Worm (Caenorhabditis elegans) whole organism, young adult: ENCODE measurements around the gene flp-15.

ENCODE experiments used
- B0336.3 ChIP-seq: fragments of 200-800 bp; sonication (Bioruptor generic); IDR thresholded peaks from 2 replicates; pipeline ENCODE4 v1.3.6; 2022; ENCODE audit warnings: missing genetic modification characterization, missing compliant biosample characterization
- attf-3 ChIP-seq: fragments of 200-800 bp; sonication (Bioruptor generic); conservative IDR thresholded peaks from 2 replicates; pipeline ENCODE4 v1.3.6; 2022; ENCODE audit warnings: missing genetic modification reagents, missing genetic modification characterization, missing compliant biosample characterization
- ceh-100 ChIP-seq: fragments of 200-800 bp; sonication (Bioruptor generic); IDR thresholded peaks from 2 replicates; pipeline ENCODE4 v1.3.6; 2022; ENCODE audit warnings: missing genetic modification reagents, missing genetic modification characterization, missing compliant biosample characterization
- egl-18 ChIP-seq: fragments of 200-800 bp; sonication (Bioruptor generic); IDR thresholded peaks from 2 replicates; pipeline ENCODE4 v1.3.6; 2022; ENCODE audit warnings: missing genetic modification reagents, missing genetic modification characterization, missing compliant biosample characterization
- ekl-4 ChIP-seq: fragments of 200-800 bp; sonication (Bioruptor generic); IDR thresholded peaks from 2 replicates; pipeline ENCODE4 v1.3.6; 2022; ENCODE audit warnings: missing genetic modification reagents, missing genetic modification characterization, missing compliant biosample characterization
- hsf-1 ChIP-seq: fragments of 200-800 bp; sonication (Bioruptor generic); IDR thresholded peaks from 2 replicates; pipeline ENCODE4 v1.3.6; 2022; ENCODE audit warnings: missing genetic modification reagents, missing genetic modification characterization, missing compliant biosample characterization
- nfya-1 ChIP-seq: sonication (generic microtip); optimal IDR thresholded peaks from 2 replicates; lab custom pipeline; 2017; ENCODE audit warnings: antibody characterized with exemption, missing compliant biosample characterization, missing genetic modification characterization, borderline replicate concordance; ENCODE audit not compliant: insufficient read depth
- pbrm-1 ChIP-seq: fragments of 200-800 bp; sonication (Bioruptor generic); IDR thresholded peaks from 2 replicates; pipeline ENCODE4 v1.3.6; 2022; ENCODE audit warnings: missing genetic modification reagents, missing genetic modification characterization, missing compliant biosample characterization
- pha-4 ChIP-seq: fragments of 150-350 bp; sonication (generic microtip); optimal IDR thresholded peaks from 2 replicates; lab custom pipeline; 2014; ENCODE audit warnings: missing biosample characterization, missing genetic modification reagents, missing genetic modification characterization
- sea-2 ChIP-seq: fragments of 200-800 bp; sonication (Bioruptor generic); IDR thresholded peaks from 2 replicates; pipeline ENCODE4 v1.3.6; 2022; ENCODE audit warnings: missing genetic modification characterization, missing compliant biosample characterization
- unc-62 ChIP-seq: fragments of 150-350 bp; optimal IDR thresholded peaks from 2 replicates; lab custom pipeline; 2014; ENCODE audit warnings: missing biosample characterization, missing genetic modification reagents, missing genetic modification characterization
- zfh-2 ChIP-seq: fragments of 200-800 bp; sonication (Bioruptor generic); conservative IDR thresholded peaks from 2 replicates; pipeline ENCODE4 v1.3.6; 2022; ENCODE audit warnings: missing genetic modification reagents, missing genetic modification characterization, missing compliant biosample characterization

DNA sequence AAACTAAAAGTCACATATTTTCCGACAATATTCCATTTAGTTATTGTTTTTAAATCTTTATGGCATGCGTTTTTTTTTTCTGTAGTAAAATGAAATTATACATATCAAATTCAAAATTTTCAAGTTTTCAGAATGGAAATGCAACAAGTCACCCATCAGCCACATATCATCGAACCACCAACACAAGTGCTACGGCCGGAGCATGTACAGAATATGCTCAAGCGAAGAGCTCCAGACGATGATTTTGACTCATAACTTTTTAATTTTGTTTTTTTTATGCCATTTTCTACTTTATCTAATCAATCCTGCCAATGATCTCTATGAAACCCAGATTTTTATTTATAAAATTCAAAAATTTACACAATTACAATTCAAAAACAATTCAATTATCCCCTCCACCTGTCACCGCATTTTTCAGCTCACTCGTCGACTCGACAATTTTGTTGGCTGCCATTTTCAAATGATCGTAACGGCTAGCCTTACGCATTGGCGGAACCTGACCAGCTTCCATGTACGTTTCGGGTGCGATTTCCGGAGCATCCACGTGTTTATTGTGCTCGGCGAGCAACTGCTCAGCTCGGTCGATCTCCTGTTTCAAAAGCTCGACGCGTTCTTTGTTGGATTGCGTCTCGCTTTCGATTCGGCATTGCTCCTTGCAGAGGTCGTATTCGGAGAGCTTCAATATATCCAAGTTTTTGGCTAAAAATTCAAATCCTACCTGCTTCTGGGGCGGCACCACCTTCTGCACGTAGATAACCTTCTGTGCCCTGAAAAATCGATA, 41.8 kb downstream of the flp-15 start:
- TF ChIP-seq egl-18 = no peak
- no peak for TF ChIP-seq sea-2 (GFP tag; lab: Robert Waterston, UW)
- TF ChIP-seq B0336.3 (GFP tag; lab: Robert Waterston, UW) = peak; percentile 91
- no peak for TF ChIP-seq pha-4 (tag; lab: Kevin White, UChicago)
- TF ChIP-seq ceh-100 (GFP tag; lab: Robert Waterston, UW) = no peak
- no peak for TF ChIP-seq nfya-1 (tag; lab: Kevin White, UChicago)
- TF ChIP-seq hsf-1 (GFP tag; lab: Robert Waterston, UW) = peak; percentile 55; the same call in 1 of the 2 replicates
- 0 out of 2 replicates have a peak, but pooled peaks have one; percentile 35 for TF ChIP-seq pbrm-1
- no peak for TF ChIP-seq unc-62 (GFP tag; lab: Kevin White, UChicago)
- peak; percentile 79 for TF ChIP-seq zfh-2 (GFP tag; lab: Robert Waterston, UW)
- TF ChIP-seq ekl-4 (GFP tag; lab: Robert Waterston, UW) = peak; percentile 17; the same call in 1 of the 2 replicates
- no peak for TF ChIP-seq attf-3 (GFP tag; lab: Robert Waterston, UW)
